Fruit fly (Drosophila melanogaster) whole organism, embryonic: Measurements from ENCODE around the gene CG13114.

ENCODE experiments used
- ATbp ChIP-seq: fragments of 200-800 bp; sonication (Bioruptor generic); optimal IDR thresholded peaks from 2 replicates; lab custom pipeline; 2017; ENCODE audit warnings: missing biosample characterization, mild to moderate bottlenecking, missing genetic modification characterization, missing genetic modification reagents
- Abd-B ChIP-seq: fragments of 200-800 bp; sonication (Bioruptor generic); optimal IDR thresholded peaks from 2 replicates; lab custom pipeline; 2018; ENCODE audit warnings: missing biosample characterization, mild to moderate bottlenecking, missing genetic modification characterization, moderate library complexity
- Asciz ChIP-seq: fragments of 200-800 bp; sonication (Bioruptor generic); optimal IDR thresholded peaks from 2 replicates; lab custom pipeline; 2017; ENCODE audit warnings: missing biosample characterization, mild to moderate bottlenecking, missing genetic modification characterization, missing genetic modification reagents
- Atf-2 ChIP-seq: fragments of 200-800 bp; sonication (Bioruptor generic); optimal IDR thresholded peaks from 2 replicates; lab custom pipeline; 2016; ENCODE audit warnings: missing biosample characterization, missing genetic modification characterization
- B-H2 ChIP-seq: fragments of 200-800 bp; sonication (Bioruptor generic); optimal IDR thresholded peaks from 2 replicates; lab custom pipeline; 2018; ENCODE audit warnings: missing biosample characterization, mild to moderate bottlenecking, missing genetic modification characterization
- Blimp-1 ChIP-seq: fragments of 200-800 bp; sonication (Bioruptor generic); optimal IDR thresholded peaks from 3 replicates; lab custom pipeline; 2018; ENCODE audit warnings: missing biosample characterization, missing genetic modification characterization, mild to moderate bottlenecking, moderate library complexity, missing genetic modification reagents
- CG1024 ChIP-seq: fragments of 200-800 bp; sonication (Bioruptor generic); IDR thresholded peaks from 2 replicates; pipeline ENCODE4 v1.3.6; 2022; ENCODE audit warnings: missing biosample characterization, missing genetic modification characterization
- CG12071 ChIP-seq: fragments of 200-800 bp; sonication (Bioruptor generic); optimal IDR thresholded peaks from 3 replicates; lab custom pipeline; 2018; ENCODE audit warnings: missing biosample characterization, mild to moderate bottlenecking, missing genetic modification characterization
- CG13775 ChIP-seq: fragments of 200-800 bp; sonication (Bioruptor generic); optimal IDR thresholded peaks from 3 replicates; lab custom pipeline; 2017; ENCODE audit warnings: missing biosample characterization, mild to moderate bottlenecking, missing genetic modification characterization
- CG13894 ChIP-seq: fragments of 200-800 bp; sonication (Bioruptor generic); optimal IDR thresholded peaks from 3 replicates; lab custom pipeline; 2018; ENCODE audit warnings: missing biosample characterization, mild to moderate bottlenecking, missing genetic modification characterization, moderate library complexity
- CG1647 ChIP-seq: fragments of 200-800 bp; sonication (Bioruptor generic); optimal IDR thresholded peaks from 3 replicates; lab custom pipeline; 2016; ENCODE audit warnings: missing biosample characterization, missing genetic modification characterization
- CG32767 ChIP-seq: fragments of 200-800 bp; sonication (Bioruptor generic); IDR thresholded peaks from 2 replicates; pipeline ENCODE4 v1.3.6; 2022; ENCODE audit warnings: missing biosample characterization, missing genetic modification characterization
- CG3407 ChIP-seq: fragments of 200-800 bp; sonication (Bioruptor generic); optimal IDR thresholded peaks from 2 replicates; lab custom pipeline; 2018; ENCODE audit warnings: missing biosample characterization, mild to moderate bottlenecking, missing genetic modification characterization
- CG4360 ChIP-seq: fragments of 200-800 bp; sonication (Bioruptor generic); IDR thresholded peaks from 2 replicates; pipeline ENCODE4 v1.3.6; 2022; ENCODE audit warnings: missing biosample characterization, missing genetic modification characterization
- CG4404 ChIP-seq: fragments of 200-800 bp; sonication (Bioruptor generic); IDR thresholded peaks from 2 replicates; pipeline ENCODE4 v1.3.6; 2022; ENCODE audit warnings: missing biosample characterization, missing genetic modification characterization
- CG4730 ChIP-seq: fragments of 200-800 bp; sonication (Bioruptor generic); IDR thresholded peaks from 2 replicates; pipeline ENCODE4 v1.3.6; 2022; ENCODE audit warnings: missing biosample characterization, missing genetic modification characterization
- CG6175 ChIP-seq: fragments of 200-800 bp; sonication (Bioruptor generic); IDR thresholded peaks from 3 replicates; pipeline ENCODE4 v1.3.6; 2022; ENCODE audit warnings: missing biosample characterization, missing genetic modification characterization
- CG6254 ChIP-seq: fragments of 200-800 bp; sonication (Bioruptor generic); optimal IDR thresholded peaks from 3 replicates; lab custom pipeline; 2017; ENCODE audit warnings: mild to moderate bottlenecking, missing biosample characterization, missing genetic modification reagents, missing genetic modification characterization
- CG6813 ChIP-seq: fragments of 200-800 bp; sonication (Bioruptor generic); optimal IDR thresholded peaks from 2 replicates; lab custom pipeline; 2017; ENCODE audit warnings: missing biosample characterization, missing genetic modification characterization, mild to moderate bottlenecking, moderate library complexity, missing genetic modification reagents
- CG7357 ChIP-seq: fragments of 200-800 bp; sonication (Bioruptor generic); IDR thresholded peaks from 3 replicates; pipeline ENCODE4 v1.3.6; 2022; ENCODE audit warnings: missing biosample characterization, missing genetic modification characterization
- CG7786 ChIP-seq: fragments of 200-800 bp; sonication (Bioruptor generic); optimal IDR thresholded peaks from 2 replicates; lab custom pipeline; 2016; ENCODE audit warnings: missing biosample characterization, missing genetic modification characterization
- CG8290 ChIP-seq, 3 experiments: fragments of 200-800 bp; sonication (Bioruptor generic); optimal IDR thresholded peaks; 2 replicates each; lab custom pipeline; 2016 to 2019; ENCODE audit warnings: missing biosample characterization in 3 of 3, missing genetic modification characterization in 3 of 3, mild to moderate bottlenecking in 2 of 3, moderate library complexity in 1 of 3
- CG8359 ChIP-seq: fragments of 200-800 bp; sonication (Bioruptor generic); optimal IDR thresholded peaks from 2 replicates; lab custom pipeline; 2017; ENCODE audit warnings: missing biosample characterization, mild to moderate bottlenecking, missing genetic modification characterization, borderline replicate concordance
- CHES-1-like ChIP-seq: fragments of 200-800 bp; sonication (Bioruptor generic); optimal IDR thresholded peaks from 2 replicates; lab custom pipeline; 2016; ENCODE audit warnings: missing biosample characterization, missing genetic modification characterization
- Drgx ChIP-seq: fragments of 200-800 bp; sonication (Bioruptor generic); IDR thresholded peaks from 2 replicates; pipeline ENCODE4 v1.3.6; 2022; ENCODE audit warnings: missing biosample characterization, missing genetic modification characterization
- E2f2 ChIP-seq: fragments of 200-800 bp; sonication (Bioruptor generic); IDR thresholded peaks from 2 replicates; pipeline ENCODE4 v1.3.6; 2022; ENCODE audit warnings: missing biosample characterization, missing genetic modification characterization
- Hmr ChIP-seq: fragments of 200-800 bp; sonication (Bioruptor generic); optimal IDR thresholded peaks from 3 replicates; lab custom pipeline; 2017; ENCODE audit warnings: mild to moderate bottlenecking, missing biosample characterization, missing genetic modification reagents, missing genetic modification characterization
- Mes4 ChIP-seq: fragments of 200-800 bp; sonication (Bioruptor generic); optimal IDR thresholded peaks from 2 replicates; lab custom pipeline; 2016; ENCODE audit warnings: missing biosample characterization, missing genetic modification characterization
- Nf-YA ChIP-seq: fragments of 200-800 bp; sonication (Bioruptor generic); IDR thresholded peaks from 2 replicates; pipeline ENCODE4 v1.3.6; 2022; ENCODE audit warnings: missing biosample characterization, missing genetic modification characterization
- NfI ChIP-seq: fragments of 200-800 bp; sonication (Bioruptor generic); optimal IDR thresholded peaks from 3 replicates; lab custom pipeline; 2018; ENCODE audit warnings: missing biosample characterization, mild to moderate bottlenecking, missing genetic modification characterization, moderate library complexity
- Ptx1 ChIP-seq: fragments of 200-800 bp; sonication (Bioruptor generic); IDR thresholded peaks from 2 replicates; pipeline ENCODE4 v1.3.6; 2022; ENCODE audit warnings: missing biosample characterization, missing genetic modification characterization
- Rfx ChIP-seq: fragments of 200-800 bp; sonication (Bioruptor generic); IDR thresholded peaks from 2 replicates; pipeline ENCODE4 v1.3.6; 2022; ENCODE audit warnings: missing biosample characterization, missing genetic modification characterization
- Side ChIP-seq: fragments of 200-800 bp; sonication (Bioruptor generic); optimal IDR thresholded peaks from 2 replicates; lab custom pipeline; 2016; ENCODE audit warnings: missing biosample characterization, missing genetic modification characterization
- Xrp1 ChIP-seq: fragments of 200-800 bp; sonication (Bioruptor generic); IDR thresholded peaks from 2 replicates; pipeline ENCODE4 v1.3.6; 2022; ENCODE audit warnings: missing biosample characterization, missing genetic modification characterization
- ab ChIP-seq: fragments of 200-800 bp; sonication (Bioruptor generic); optimal IDR thresholded peaks from 2 replicates; lab custom pipeline; 2016; ENCODE audit warnings: missing biosample characterization, missing genetic modification characterization
- abd-A ChIP-seq: fragments of 200-800 bp; sonication (Bioruptor generic); optimal IDR thresholded peaks from 3 replicates; lab custom pipeline; 2019; ENCODE audit warnings: missing biosample characterization, mild to moderate bottlenecking, missing genetic modification characterization, moderate library complexity
- ara ChIP-seq: fragments of 200-800 bp; sonication (Bioruptor generic); IDR thresholded peaks from 2 replicates; pipeline ENCODE4 v1.3.6; 2022; ENCODE audit warnings: missing biosample characterization, missing genetic modification characterization
- danr ChIP-seq: fragments of 200-800 bp; sonication (Bioruptor generic); IDR thresholded peaks from 2 replicates; pipeline ENCODE4 v1.3.6; 2022; ENCODE audit warnings: missing biosample characterization, missing genetic modification characterization
- dati ChIP-seq: fragments of 200-800 bp; sonication (Bioruptor generic); IDR thresholded peaks from 2 replicates; pipeline ENCODE4 v1.3.6; 2022; ENCODE audit warnings: missing biosample characterization, missing genetic modification characterization
- dmrt99B ChIP-seq: fragments of 200-800 bp; sonication (Bioruptor generic); optimal IDR thresholded peaks from 2 replicates; lab custom pipeline; 2018; ENCODE audit warnings: missing biosample characterization, mild to moderate bottlenecking, missing genetic modification characterization, moderate library complexity
- dysf ChIP-seq: fragments of 200-800 bp; sonication (Bioruptor generic); IDR thresholded peaks from 3 replicates; pipeline ENCODE4 v1.3.6; 2022; ENCODE audit warnings: missing biosample characterization, missing genetic modification characterization
- fd64A ChIP-seq: fragments of 200-800 bp; sonication (Bioruptor generic); optimal IDR thresholded peaks from 3 replicates; lab custom pipeline; 2018; ENCODE audit warnings: missing biosample characterization, mild to moderate bottlenecking, missing genetic modification characterization
- gce ChIP-seq: fragments of 200-800 bp; sonication (Bioruptor generic); IDR thresholded peaks from 3 replicates; pipeline ENCODE4 v1.3.6; 2022; ENCODE audit warnings: missing biosample characterization, missing genetic modification characterization
- gsb ChIP-seq: fragments of 200-800 bp; sonication (Bioruptor generic); IDR thresholded peaks from 2 replicates; pipeline ENCODE4 v1.3.6; 2022; ENCODE audit warnings: missing biosample characterization, missing genetic modification characterization
- hkb ChIP-seq, 2 experiments: fragments of 200-800 bp in 1 of 2; fragments of >200 bp in 1 of 2; sonication (Bioruptor generic) in 1 of 2; IDR thresholded peaks in 1 of 2; optimal IDR thresholded peaks in 1 of 2; 2 replicates each; pipeline versions ENCODE4 v1.3.6 to Lab custom; 2017 to 2022; ENCODE audit warnings: missing biosample characterization in 1 of 2, missing genetic modification characterization in 1 of 2
- lab ChIP-seq: fragments of 200-800 bp; sonication (Bioruptor generic); optimal IDR thresholded peaks from 3 replicates; lab custom pipeline; 2017; ENCODE audit warnings: missing biosample characterization, missing genetic modification characterization, mild to moderate bottlenecking, moderate library complexity, missing genetic modification reagents
- ranshi ChIP-seq: fragments of 200-800 bp; sonication (Bioruptor generic); IDR thresholded peaks from 2 replicates; pipeline ENCODE4 v1.3.6; 2022; ENCODE audit warnings: missing biosample characterization, missing genetic modification characterization
- tll ChIP-seq, 2 experiments: fragments of 200-800 bp in 1 of 2; fragments of >200 bp in 1 of 2; sonication (Bioruptor generic) in 1 of 2; optimal IDR thresholded peaks; 2 replicates each; lab custom pipeline; 2017 to 2019; ENCODE audit warnings: missing biosample characterization in 2 of 2, missing genetic modification characterization in 2 of 2, mild to moderate bottlenecking in 1 of 2, moderate library complexity in 1 of 2
- vvl ChIP-seq: fragments of 200-800 bp; sonication (Bioruptor generic); IDR thresholded peaks from 2 replicates; pipeline ENCODE4 v1.3.6; 2022; ENCODE audit warnings: missing biosample characterization, missing genetic modification characterization

The CG13114 gene

DNA sequence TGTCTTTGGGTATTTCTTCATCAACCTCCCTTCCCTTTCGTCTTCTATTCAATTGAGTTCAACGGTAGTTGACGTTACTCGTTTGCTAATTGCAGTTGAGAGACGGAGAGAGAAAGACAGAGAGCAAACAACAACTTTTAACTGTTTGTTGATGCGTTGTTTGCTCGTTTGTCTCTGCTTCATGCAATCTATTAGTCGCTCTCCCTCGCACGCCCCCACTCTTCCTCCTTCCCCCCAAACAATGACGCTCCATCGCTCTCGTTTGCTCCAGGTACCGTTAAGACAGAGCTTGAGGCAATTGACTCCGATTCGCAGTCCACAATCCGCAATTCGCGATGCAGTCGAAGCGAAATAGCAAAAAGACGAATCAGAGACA is 48.3 kb upstream of the CG13114 start (continued):
- TF ChIP-seq hkb (optimal IDR thresholded peaks at IDR 0.05; lab: Kevin White, UChicago) (no peak), hkb (GFP tag; IDR thresholded peaks at IDR 0.05; lab: Robert Waterston, UW) (0 out of 2 replicates have a peak, but pooled peaks have one; percentile 26), abd-A (tag; lab: Kevin White, UChicago) (no peak), dysf (GFP tag; lab: Robert Waterston, UW) (0 out of 3 replicates have a peak, but pooled peaks have one; percentile 15), CG6175 (no peak), CG6254 (peak; percentile 14), CG1024 (GFP tag; lab: Robert Waterston, UW) (0 out of 2 replicates have a peak, but pooled peaks have one; percentile 37), CG13894 (tag; lab: Kevin White, UChicago) (no peak), CG1647 (no peak), Mes4 (GFP tag; lab: Kevin White, UChicago) (no peak), ranshi (no peak), B-H2 (GFP tag; lab: Kevin White, UChicago) (no peak), dati (GFP tag; lab: Robert Waterston, UW) (no peak), vvl (GFP tag; lab: Robert Waterston, UW) (peak; percentile 30; the same call in 1 of the 2 replicates), CHES-1-like (GFP tag; lab: Kevin White, UChicago) (no peak), CG32767 (GFP tag; lab: Robert Waterston, UW) (no peak), dmrt99B (tag; lab: Kevin White, UChicago) (peak; percentile 0), Atf-2 (GFP tag; lab: Kevin White, UChicago) (no peak), gce (0 out of 3 replicates have a peak, but pooled peaks have one; percentile 9), Blimp-1 (peak; percentile 17), Abd-B (no peak), E2f2 (GFP tag; lab: Robert Waterston, UW) (peak; percentile 15; the same call in 1 of the 2 replicates), ATbp (GFP tag; lab: Kevin White, UChicago) (peak; percentile 42), ab (no peak), Asciz (GFP tag; lab: Kevin White, UChicago) (peak; percentile 43), Side (GFP tag; lab: Kevin White, UChicago) (peak; percentile 34), CG4404 (GFP tag; lab: Robert Waterston, UW) (no peak), lab (GFP tag; lab: Kevin White, UChicago) (peak; percentile 17), CG6813 (GFP tag; lab: Kevin White, UChicago) (peak; percentile 34), CG8290 (GFP tag; optimal IDR thresholded peaks at IDR 0.05; lab: Kevin White, UChicago) (no peak), CG8290 (tag; optimal IDR thresholded peaks at IDR 0.05; lab: Kevin White, UChicago) (no peak), Rfx (0 out of 2 replicates have a peak, but pooled peaks have one; percentile 20), Drgx (GFP tag; lab: Robert Waterston, UW) (0 out of 2 replicates have a peak, but pooled peaks have one; percentile 16), fd64A (GFP tag; lab: Kevin White, UChicago) (peak; percentile 52), CG4360 (GFP tag; lab: Robert Waterston, UW) (peak; percentile 55; the same call in 1 of the 2 replicates), danr (GFP tag; lab: Robert Waterston, UW) (no peak), CG12071 (peak; percentile 10), Xrp1 (GFP tag; lab: Robert Waterston, UW) (0 out of 2 replicates have a peak, but pooled peaks have one; percentile 42), CG7357 (no peak), NfI (GFP tag; lab: Kevin White, UChicago) (no peak), CG8359 (GFP tag; lab: Kevin White, UChicago) (peak; percentile 29), Ptx1 (GFP tag; lab: Robert Waterston, UW) (no peak), gsb (GFP tag; lab: Robert Waterston, UW) (no peak), CG3407 (no peak), CG7786 (no peak), CG4730 (no peak), CG13775 (no peak), Hmr (GFP tag; lab: Kevin White, UChicago) (no peak), tll (GFP tag; optimal IDR thresholded peaks at IDR 0.05; lab: Kevin White, UChicago) (peak in 1 of 2 experiments; percentile 9), ara (GFP tag; lab: Robert Waterston, UW) (0 out of 2 replicates have a peak, but pooled peaks have one; percentile 31), Nf-YA (GFP tag; lab: Robert Waterston, UW) (no peak)
